Fruit fly (Drosophila melanogaster): ENCODE data around the gene CG10462.

CG10462 gene

dm6 chr2L:19735635-19736109, at the start of gene CG10462, which contains the start of gene Nf-YB:
Gene CG10462, minus strand, starts transcription at chr2L:19735980.
Gene Nf-YB, plus strand, starts transcription at chr2L:19736044.
- TF ChIP-seq CG17801 (GFP tag; optimal IDR thresholded peaks at IDR 0.05; ENCODE audit: partially characterized antibody), result no peak

DNA sequence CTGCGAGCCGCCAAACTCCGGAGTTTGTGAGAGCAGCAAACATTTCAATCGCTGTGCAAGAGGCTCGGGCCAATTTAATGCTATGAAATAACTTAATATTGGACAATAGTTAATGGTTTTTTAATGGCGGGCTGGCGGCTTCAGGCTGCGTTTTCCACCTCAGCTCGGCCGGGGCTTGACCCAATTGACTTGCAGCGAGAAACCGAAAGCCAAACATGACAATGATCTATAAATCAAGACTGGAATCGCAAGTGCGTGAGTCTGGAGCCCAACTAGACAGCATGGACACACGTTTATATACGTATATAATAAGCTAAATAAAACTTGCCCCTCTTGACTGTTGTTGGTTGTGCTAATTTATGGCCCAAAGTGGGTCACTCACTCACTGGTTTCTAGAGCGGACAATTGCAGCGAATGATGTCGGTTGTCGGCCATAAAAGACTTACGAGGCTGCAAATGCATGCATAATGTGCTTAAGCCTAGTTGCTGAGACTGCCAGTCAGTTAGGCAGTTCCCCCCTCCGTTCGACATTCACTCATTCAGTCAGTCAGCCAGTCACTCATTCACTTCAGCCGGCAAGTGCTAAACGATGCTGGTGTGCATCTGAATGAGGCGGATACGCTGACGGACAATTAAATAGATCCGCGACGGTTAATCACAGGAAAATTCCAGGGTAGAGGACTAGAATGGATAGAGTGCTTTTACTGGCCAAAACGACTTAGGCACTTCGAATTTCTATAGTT, 49.2 kb upstream of the CG10462 start:
- TF ChIP-seq CG17801 (GFP tag; optimal IDR thresholded peaks at IDR 0.05; ENCODE audit: partially characterized antibody), result no peak

DNA sequence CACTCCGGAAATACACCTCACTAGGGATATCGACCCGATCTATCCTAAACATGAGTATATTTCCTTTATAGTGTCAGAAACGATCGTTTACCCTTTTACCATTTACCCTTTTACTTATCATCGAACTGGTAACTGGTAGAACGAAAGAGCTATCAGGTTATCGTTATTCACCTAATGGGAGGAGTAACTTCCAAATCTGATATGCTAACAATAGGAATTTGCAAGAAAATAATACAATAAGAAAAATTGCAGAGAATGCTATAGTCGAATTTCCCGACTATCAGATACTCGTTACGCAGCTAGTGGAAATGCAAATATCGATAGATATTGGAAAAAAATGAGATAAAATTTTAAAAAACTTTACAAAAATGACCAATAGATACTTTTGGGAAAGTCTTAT, 38.5 kb upstream of the CG10462 start:
- no peak for TF ChIP-seq CG17801 (GFP tag; optimal IDR thresholded peaks at IDR 0.05; ENCODE audit: partially characterized antibody)

- TF ChIP-seq CG17801 (GFP tag; optimal IDR thresholded peaks at IDR 0.05; ENCODE audit: partially characterized antibody), result no peak
Observed at dm6 chr2L:19769703-19770102, 33.9 kb upstream of the CG10462 start.

dm6 chr2L:19768967-19769366, 33.2 kb upstream of the CG10462 start, which contains the start of gene bsh:
Gene bsh, minus strand, starts transcription at chr2L:19769067.
- no peak for TF ChIP-seq CG17801 (GFP tag; optimal IDR thresholded peaks at IDR 0.05; ENCODE audit: partially characterized antibody)

dm6 chr2L:19765406-19765805, 29.6 kb upstream of the CG10462 start:
- no peak for TF ChIP-seq CG17801 (GFP tag; optimal IDR thresholded peaks at IDR 0.05; ENCODE audit: partially characterized antibody)

dm6 chr2L:19764581-19765136, 28.9 kb upstream of the CG10462 start:
- no peak for TF ChIP-seq CG17801 (GFP tag; optimal IDR thresholded peaks at IDR 0.05; ENCODE audit: partially characterized antibody)

DNA sequence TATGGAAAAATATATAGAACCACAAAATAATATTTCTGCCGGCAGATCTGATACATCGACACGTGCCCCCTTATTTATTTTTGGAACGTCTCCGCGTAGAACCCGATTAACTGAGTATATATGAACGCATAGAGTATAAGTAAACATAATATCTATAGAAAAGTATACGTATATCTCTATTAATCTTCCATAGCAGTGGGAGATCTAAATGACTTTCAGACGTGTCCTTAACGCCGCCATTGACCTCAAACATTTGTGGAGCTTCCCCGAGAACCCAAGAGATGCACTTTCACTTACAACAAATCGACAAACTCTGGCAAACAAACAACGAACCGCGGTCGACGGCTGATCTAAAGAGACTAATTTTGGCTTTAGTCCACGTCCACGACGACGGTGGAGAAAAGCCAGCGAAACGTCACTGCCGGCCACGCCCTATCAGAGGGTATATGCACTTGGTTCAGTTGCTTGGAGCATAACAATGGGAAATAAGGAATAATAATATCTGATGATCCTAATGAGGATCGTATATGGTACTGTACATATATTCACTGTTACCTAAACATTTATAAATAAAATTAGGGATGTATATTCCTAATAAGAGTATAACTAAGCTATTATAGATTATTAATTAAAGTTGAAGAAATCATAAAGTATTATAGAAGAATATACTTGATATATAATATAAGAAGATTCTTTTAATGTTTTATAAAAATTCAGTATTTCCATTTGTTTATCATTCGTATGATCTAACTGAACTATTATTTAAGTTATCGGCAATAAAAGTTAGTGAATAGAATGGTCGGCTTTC, 28.2 kb upstream of the CG10462 start, which contains the start of gene fbp:
Gene fbp, minus strand, starts transcription at position 364 of the 808 bp plus-strand sequence.
- TF ChIP-seq CG17801 (GFP tag; optimal IDR thresholded peaks at IDR 0.05; ENCODE audit: partially characterized antibody), result peak; percentile 76

- TF ChIP-seq CG17801 (GFP tag; optimal IDR thresholded peaks at IDR 0.05; ENCODE audit: partially characterized antibody), result no peak
Observed at dm6 chr2L:19763446-19763772, 27.6 kb upstream of the CG10462 start.

- peak; percentile 78 for TF ChIP-seq CG17801 (GFP tag; optimal IDR thresholded peaks at IDR 0.05; ENCODE audit: partially characterized antibody)
Observed at dm6 chr2L:19758511-19759128, 22.8 kb upstream of the CG10462 start, which contains the start of the genes CG10628 and Dus3. Gene CG10628, minus strand, starts transcription at chr2L:19758615. Gene Dus3, plus strand, starts transcription at chr2L:19758879.

- TF ChIP-seq CG17801 (GFP tag; optimal IDR thresholded peaks at IDR 0.05; ENCODE audit: partially characterized antibody), result peak; percentile 39
Observed at dm6 chr2L:19756716-19757115, 20.9 kb upstream of the CG10462 start, which contains the start of gene CG10631. Gene CG10631, minus strand, starts transcription at chr2L:19756904.

- TF ChIP-seq CG17801 (GFP tag; optimal IDR thresholded peaks at IDR 0.05; ENCODE audit: partially characterized antibody), result no peak
Observed at dm6 chr2L:19756040-19756439, 20.3 kb upstream of the CG10462 start.

DNA sequence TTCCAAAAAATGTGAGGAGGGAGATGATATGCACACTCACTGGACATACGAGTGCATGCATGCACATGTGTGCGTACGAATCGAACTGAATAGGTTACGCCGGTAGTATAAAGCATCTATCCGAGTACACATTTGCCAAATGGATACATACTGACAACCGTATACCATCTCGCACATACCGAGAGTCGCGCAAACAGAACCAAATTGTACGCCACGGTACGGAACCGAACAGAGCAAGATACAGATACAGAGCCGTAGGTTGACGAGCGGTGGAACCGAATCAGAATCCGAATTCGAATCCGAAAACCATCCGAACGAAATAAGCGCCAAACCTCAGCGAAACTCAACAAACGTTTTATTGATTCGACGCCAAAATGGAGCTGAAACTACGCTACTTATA, 19.2 kb upstream of the CG10462 start:
- TF ChIP-seq CG17801 (GFP tag; optimal IDR thresholded peaks at IDR 0.05; ENCODE audit: partially characterized antibody), result no peak

dm6 chr2L:19750571-19750970, 14.8 kb upstream of the CG10462 start:
- TF ChIP-seq CG17801 (GFP tag; optimal IDR thresholded peaks at IDR 0.05; ENCODE audit: partially characterized antibody), result no peak

DNA sequence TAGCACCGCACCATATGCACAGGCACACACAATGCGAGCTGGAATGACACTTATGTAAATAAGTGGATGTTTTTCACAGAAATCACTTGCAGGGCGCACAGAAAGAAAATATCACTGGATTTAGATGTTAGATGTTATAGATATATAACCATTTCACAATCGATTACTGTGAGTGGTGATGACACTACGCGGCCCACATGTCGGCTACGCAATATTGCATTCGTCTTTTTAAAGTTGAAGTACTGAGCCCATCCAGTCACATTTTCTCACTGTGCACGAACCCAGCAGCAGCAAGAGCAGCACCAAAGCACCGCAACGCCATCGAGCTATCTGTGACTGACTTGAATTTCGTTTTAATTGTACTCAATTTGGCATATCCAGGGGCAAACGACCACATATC, 13.3 kb downstream of the CG10462 start:
- no peak for TF ChIP-seq CG17801 (GFP tag; optimal IDR thresholded peaks at IDR 0.05; ENCODE audit: partially characterized antibody)

Measured in ovary, adult (tissue).